Worm (Caenorhabditis elegans) whole organism, L4/young adult: Measurements from ENCODE around the gene C03C10.5.

Experiments
- W03F9.2 ChIP-seq: fragments of 150-350 bp; optimal IDR thresholded peaks from 2 replicates; lab custom pipeline; 2014; ENCODE audit warnings: missing biosample characterization, missing genetic modification characterization
- dao-5 ChIP-seq: sonication (generic microtip); optimal IDR thresholded peaks from 2 replicates; lab custom pipeline; 2016; ENCODE audit warnings: missing genotype, missing genetic modification characterization, moderate library complexity, missing compliant biosample characterization
- him-1 ChIP-seq: sonication (generic microtip); optimal IDR thresholded peaks from 2 replicates; lab custom pipeline; 2016; ENCODE audit warnings: missing genotype, missing genetic modification reagents, missing genetic modification characterization, missing compliant biosample characterization

- TF ChIP-seq him-1 (tag; lab: Kevin White, UChicago) (no peak), dao-5 (no peak), W03F9.2 (tag; lab: Kevin White, UChicago) (no peak)
Observed at ce11 chrIII:4115085-4115484, 23.2 kb upstream of the C03C10.5 start, which contains the start of gene unc-103.
